Worm (Caenorhabditis elegans) whole organism, midembryonic: ENCODE data around the gene Y43F8B.23.

ENCODE experiments used
- T22C8.4 ChIP-seq: fragments of 200-800 bp; sonication (Bioruptor generic); IDR thresholded peaks from 2 replicates; pipeline ENCODE4 v1.3.6; 2022; ENCODE audit warnings: missing genetic modification characterization, missing compliant biosample characterization
- cog-1 ChIP-seq: sonication (generic microtip); optimal IDR thresholded peaks from 2 replicates; lab custom pipeline; 2016; ENCODE audit warnings: missing genetic modification characterization, missing compliant biosample characterization
- flt-1 ChIP-seq: fragments of 200-800 bp; sonication (Bioruptor generic); IDR thresholded peaks from 2 replicates; pipeline ENCODE4 v1.3.6; 2022; ENCODE audit warnings: missing genetic modification characterization, missing compliant biosample characterization
- klf-2 ChIP-seq: fragments of 200-800 bp; sonication (Bioruptor generic); conservative IDR thresholded peaks from 2 replicates; pipeline ENCODE4 v1.3.6; 2022; ENCODE audit warnings: missing genetic modification reagents, missing genetic modification characterization, missing compliant biosample characterization
- med-1 ChIP-seq: sonication (generic microtip); optimal IDR thresholded peaks from 2 replicates; lab custom pipeline; 2017; ENCODE audit warnings: missing genetic modification characterization, mild to moderate bottlenecking, missing compliant biosample characterization, antibody characterized with exemption, missing genetic modification reagents; ENCODE audit not compliant: insufficient read depth
- ref-1 ChIP-seq: fragments of 200-800 bp; sonication (Bioruptor generic); conservative IDR thresholded peaks from 2 replicates; pipeline ENCODE4 v1.3.6; 2022; ENCODE audit warnings: missing genetic modification reagents, missing genetic modification characterization, missing compliant biosample characterization
- tab-1 ChIP-seq: fragments of 200-800 bp; sonication (Bioruptor generic); IDR thresholded peaks from 2 replicates; pipeline ENCODE4 v1.3.6; 2022; ENCODE audit warnings: missing genetic modification characterization, missing compliant biosample characterization
- ztf-23 ChIP-seq: fragments of 200-800 bp; sonication (Bioruptor generic); IDR thresholded peaks from 2 replicates; pipeline ENCODE4 v1.3.6; 2022; ENCODE audit warnings: missing genetic modification reagents, missing genetic modification characterization, missing compliant biosample characterization
- ztf-29 ChIP-seq: fragments of 200-800 bp; sonication (Bioruptor generic); IDR thresholded peaks from 2 replicates; pipeline ENCODE4 v1.3.6; 2022; ENCODE audit warnings: missing genetic modification reagents, missing genetic modification characterization, missing compliant biosample characterization

Y43F8B.23 gene

DNA sequence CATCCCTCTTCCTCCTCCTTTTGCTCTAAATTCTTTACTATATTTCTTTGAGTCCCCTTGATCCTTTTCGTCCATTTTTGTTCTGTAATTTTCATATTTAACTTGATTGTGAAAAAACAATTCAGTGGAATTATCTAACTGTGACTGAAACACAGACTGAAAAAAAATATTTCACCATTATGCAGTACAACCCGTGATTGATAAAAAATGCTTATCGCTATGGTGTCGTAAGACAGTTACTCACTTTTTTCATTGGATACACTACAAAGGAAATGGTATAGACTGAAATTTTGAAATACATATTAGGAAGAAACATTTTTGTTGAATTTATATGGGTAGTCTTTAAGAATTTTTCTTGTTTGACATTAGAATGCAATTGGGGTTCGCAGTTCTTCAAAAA lies at the start of gene Y43F8B.23:
Y43F8B.23 (minus strand) TSS at position 75 of the 400 bp plus-strand sequence.
- TF ChIP-seq ref-1 (GFP tag; lab: Robert Waterston, UW) (no peak), ztf-29 (GFP tag; lab: Robert Waterston, UW) (no peak), cog-1 (no peak), med-1 (no peak), klf-2 (GFP tag; lab: Robert Waterston, UW) (no peak), ztf-23 (GFP tag; lab: Robert Waterston, UW) (no peak), flt-1 (GFP tag; lab: Robert Waterston, UW) (no peak), T22C8.4 (GFP tag; lab: Robert Waterston, UW) (no peak), tab-1 (GFP tag; lab: Robert Waterston, UW) (no peak)

DNA sequence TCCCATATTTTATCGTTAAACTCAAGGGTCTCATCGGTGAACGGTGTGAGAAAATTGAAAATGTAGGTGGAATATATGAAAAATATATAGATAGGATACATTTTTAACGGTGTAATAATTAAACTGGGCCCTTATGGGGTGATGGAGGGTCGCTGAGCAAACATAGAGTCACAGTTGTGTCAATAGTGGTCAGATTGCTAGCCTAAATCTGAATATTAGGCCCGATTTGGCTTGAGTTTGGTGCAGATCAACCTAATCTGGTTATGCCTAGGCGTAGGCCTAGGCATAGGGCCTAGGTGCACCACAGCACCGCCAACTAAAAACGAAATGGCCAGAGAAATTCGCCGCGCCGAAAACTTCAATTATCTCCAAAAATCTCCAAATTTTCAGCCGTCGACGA lies 46.1 kb upstream of the Y43F8B.23 start, which contains the start of gene phy-4:
phy-4 (minus strand) TSS at position 101 of the 400 bp plus-strand sequence.
- no peak for TF ChIP-seq klf-2 (GFP tag; lab: Robert Waterston, UW)
- TF ChIP-seq ztf-23 (GFP tag; lab: Robert Waterston, UW): no peak
- TF ChIP-seq tab-1 (GFP tag; lab: Robert Waterston, UW): no peak
- TF ChIP-seq cog-1: no peak
- no peak for TF ChIP-seq med-1

DNA sequence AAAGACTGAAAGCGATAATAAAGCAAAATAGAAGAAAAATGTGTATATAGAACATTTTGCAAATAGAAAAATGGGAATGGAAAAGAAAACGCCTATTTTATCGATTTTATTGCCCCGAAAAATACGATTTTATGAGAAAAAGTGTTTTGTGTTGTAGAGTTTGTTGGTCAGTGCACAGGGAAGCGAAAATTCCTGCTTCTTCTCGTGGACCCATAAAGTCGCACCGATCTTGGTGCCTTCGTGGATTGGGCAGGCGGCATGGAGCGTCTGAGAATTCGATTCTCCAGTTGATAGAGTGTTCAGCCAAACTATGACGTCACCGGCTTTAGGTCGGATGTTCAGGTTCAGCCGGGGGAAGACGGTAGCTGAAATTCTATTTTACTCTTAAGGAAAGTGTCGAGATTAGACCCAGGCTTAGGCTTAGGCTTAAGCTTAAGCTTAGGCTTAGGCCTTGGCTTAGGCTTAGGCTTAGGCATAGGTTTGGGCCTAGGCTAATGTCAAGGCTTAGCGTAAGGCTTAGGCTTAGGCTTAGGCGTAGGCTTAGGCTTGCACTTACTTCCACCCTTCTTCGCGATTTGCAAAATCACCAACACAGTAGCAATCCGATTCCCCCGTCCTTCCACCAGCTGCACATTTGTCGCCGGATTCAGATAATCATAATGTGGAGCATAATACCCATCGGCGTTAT lies 45.0 kb upstream of the Y43F8B.23 start, which contains the start of gene Y43F8B.19:
Y43F8B.19 (minus strand) TSS at position 51 of the 688 bp plus-strand sequence.
- TF ChIP-seq ztf-29 (GFP tag; lab: Robert Waterston, UW): peak; percentile 67; the same call in 1 of the 2 replicates
- no peak for TF ChIP-seq med-1

DNA sequence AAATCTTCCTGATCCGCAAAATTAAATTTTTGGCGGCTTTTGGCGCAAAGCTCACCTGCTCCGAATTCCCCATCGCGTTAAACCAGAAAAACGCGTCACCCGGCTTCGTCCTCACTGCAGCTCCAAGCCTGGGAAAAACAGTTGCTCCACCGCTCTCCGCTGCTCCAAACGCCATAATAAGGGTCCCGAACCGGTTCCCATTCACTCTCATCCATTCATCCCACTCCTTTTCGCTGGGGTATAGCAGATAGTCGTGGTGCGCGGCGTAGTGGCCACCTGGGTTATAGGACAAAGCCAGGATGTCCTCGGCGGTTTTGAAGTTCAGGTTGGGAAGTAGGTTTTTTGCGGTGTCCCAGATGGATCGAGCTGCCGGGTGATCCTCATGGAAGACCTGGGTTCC lies 43.5 kb upstream of the Y43F8B.23 start:
- TF ChIP-seq ztf-29 (GFP tag; lab: Robert Waterston, UW): no peak
- TF ChIP-seq med-1: no peak
- no peak for TF ChIP-seq T22C8.4 (GFP tag; lab: Robert Waterston, UW)
- no peak for TF ChIP-seq ref-1 (GFP tag; lab: Robert Waterston, UW)
- TF ChIP-seq klf-2 (GFP tag; lab: Robert Waterston, UW): no peak
- TF ChIP-seq cog-1: no peak
- no peak for TF ChIP-seq ztf-23 (GFP tag; lab: Robert Waterston, UW)
- TF ChIP-seq tab-1 (GFP tag; lab: Robert Waterston, UW): no peak
- TF ChIP-seq flt-1 (GFP tag; lab: Robert Waterston, UW): no peak

DNA sequence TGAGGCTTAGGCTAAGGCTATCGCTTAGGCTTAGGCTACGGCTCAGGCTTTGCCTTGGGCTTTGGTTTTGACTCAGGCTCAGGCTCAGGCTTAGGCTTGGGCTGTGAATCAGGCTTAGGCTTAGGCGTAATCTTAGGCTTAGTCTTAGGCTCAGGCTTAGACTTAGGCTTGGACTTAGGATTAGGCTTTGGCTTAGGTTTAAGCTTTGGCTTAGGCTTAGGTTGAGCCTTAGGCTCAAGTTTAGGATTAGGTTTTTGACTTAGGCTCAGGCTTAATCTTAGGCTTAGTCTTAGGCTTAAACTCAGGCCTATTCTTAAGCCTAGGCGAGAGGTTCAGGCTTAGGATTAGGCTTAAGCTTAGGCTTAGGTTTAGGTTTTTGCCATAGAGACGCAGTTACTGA lies 42.9 kb upstream of the Y43F8B.23 start:
- TF ChIP-seq T22C8.4 (GFP tag; lab: Robert Waterston, UW) (no peak), med-1 (no peak), tab-1 (GFP tag; lab: Robert Waterston, UW) (no peak), ztf-23 (GFP tag; lab: Robert Waterston, UW) (no peak), klf-2 (GFP tag; lab: Robert Waterston, UW) (no peak), ztf-29 (GFP tag; lab: Robert Waterston, UW) (no peak), flt-1 (GFP tag; lab: Robert Waterston, UW) (no peak)

DNA sequence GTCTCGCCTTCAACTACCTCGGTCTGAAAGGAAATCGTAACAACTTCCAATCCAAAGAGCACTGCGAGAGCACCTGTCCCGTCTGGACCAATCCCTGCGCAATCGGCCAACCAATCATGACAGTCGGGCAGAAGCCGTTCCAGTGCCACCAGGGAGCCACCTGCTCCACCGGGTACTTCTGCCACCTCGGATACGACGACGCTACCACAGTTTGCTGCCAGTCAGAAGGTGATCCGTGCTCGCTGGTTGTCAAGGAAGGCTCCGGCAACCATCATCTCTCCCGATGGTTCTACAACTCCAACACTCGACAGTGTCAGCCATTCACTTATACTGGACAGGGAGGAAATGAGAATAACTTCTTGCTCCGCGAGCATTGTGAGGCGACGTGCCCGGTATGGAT lies 41.6 kb upstream of the Y43F8B.23 start:
- TF ChIP-seq ztf-23 (GFP tag; lab: Robert Waterston, UW) (no peak), cog-1 (no peak), ref-1 (GFP tag; lab: Robert Waterston, UW) (no peak), flt-1 (GFP tag; lab: Robert Waterston, UW) (no peak), ztf-29 (GFP tag; lab: Robert Waterston, UW) (no peak), klf-2 (GFP tag; lab: Robert Waterston, UW) (no peak), tab-1 (GFP tag; lab: Robert Waterston, UW) (no peak), T22C8.4 (GFP tag; lab: Robert Waterston, UW) (no peak), med-1 (no peak)

DNA sequence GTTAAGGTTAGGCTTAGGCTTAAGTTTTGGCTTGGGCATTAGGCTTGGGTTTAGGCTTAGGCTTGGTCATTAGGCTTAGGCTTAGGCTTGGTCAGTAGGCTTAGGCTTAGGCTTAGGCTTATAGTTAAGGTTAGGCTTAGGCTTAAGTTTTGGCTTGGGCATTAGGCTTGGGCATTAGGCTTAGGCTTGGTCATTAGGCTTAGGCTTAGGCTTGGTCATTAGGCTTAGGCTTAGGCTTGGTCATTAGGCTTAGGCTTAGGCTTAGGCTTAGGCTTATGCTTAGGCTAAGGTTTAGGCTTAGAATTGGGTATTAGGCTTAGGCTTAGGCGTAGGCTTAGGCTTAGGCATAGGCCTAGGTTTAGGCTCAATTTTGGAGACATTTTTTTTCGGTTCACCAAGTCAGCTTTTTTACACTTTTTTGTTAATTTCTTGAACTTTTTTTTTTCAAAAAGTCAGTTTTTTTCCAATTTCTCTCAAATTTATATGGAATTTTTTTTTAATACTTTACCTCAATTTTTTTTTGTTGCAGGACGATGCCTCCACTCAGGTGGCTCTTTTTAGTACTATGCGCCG lies 35.2 kb upstream of the Y43F8B.23 start, which contains the start of gene Y43F8B.3:
Y43F8B.3 (plus strand) TSS at position 523 of the 573 bp plus-strand sequence.
- TF ChIP-seq ztf-29 (GFP tag; lab: Robert Waterston, UW): peak; percentile 58
- TF ChIP-seq klf-2 (GFP tag; lab: Robert Waterston, UW): no peak
- no peak for TF ChIP-seq med-1
- TF ChIP-seq tab-1 (GFP tag; lab: Robert Waterston, UW): no peak

DNA sequence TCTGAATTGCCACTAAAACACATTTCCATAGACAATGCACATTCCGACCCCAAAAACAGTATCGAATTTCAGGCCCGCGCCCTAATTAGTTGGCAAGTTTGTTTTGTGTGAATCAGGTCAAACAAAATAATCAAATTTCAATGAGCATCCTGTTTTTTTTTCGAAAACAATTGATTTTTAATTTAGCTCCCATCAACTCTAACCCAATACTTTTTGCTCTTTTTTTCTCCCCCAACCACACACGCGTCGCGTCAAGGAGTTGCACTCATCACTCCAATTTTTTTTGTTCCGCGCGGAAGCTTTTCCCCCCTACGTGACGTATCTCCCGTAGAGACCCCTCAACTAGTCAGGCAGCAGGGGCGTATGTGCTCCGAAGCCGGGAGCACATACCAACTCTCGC lies 33.9 kb upstream of the Y43F8B.23 start:
- TF ChIP-seq tab-1 (GFP tag; lab: Robert Waterston, UW) (no peak), T22C8.4 (GFP tag; lab: Robert Waterston, UW) (no peak), cog-1 (no peak), ztf-23 (GFP tag; lab: Robert Waterston, UW) (no peak), ztf-29 (GFP tag; lab: Robert Waterston, UW) (no peak), ref-1 (GFP tag; lab: Robert Waterston, UW) (no peak), med-1 (no peak), flt-1 (GFP tag; lab: Robert Waterston, UW) (no peak), klf-2 (GFP tag; lab: Robert Waterston, UW) (no peak)

DNA sequence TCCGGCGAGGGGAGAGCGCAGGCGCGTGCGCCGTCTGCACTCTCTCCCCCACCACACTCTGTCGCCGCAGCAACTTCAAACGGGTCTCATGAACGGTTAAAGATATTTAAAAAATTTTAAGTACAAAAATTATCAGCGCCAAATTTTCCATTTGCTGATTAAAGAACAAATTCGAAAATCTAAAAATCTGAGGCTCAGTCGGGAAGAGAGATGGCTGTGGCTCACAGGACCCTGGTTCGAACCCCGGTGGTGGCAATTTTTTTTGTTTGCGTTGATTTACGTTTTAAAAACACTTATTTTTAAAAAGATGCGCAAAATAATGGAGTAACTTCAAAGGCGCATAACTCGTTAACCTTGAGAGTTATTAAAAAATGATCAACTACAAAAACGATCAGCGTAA lies 29.6 kb upstream of the Y43F8B.23 start:
- TF ChIP-seq klf-2 (GFP tag; lab: Robert Waterston, UW) (no peak), med-1 (no peak), flt-1 (GFP tag; lab: Robert Waterston, UW) (no peak), ztf-23 (GFP tag; lab: Robert Waterston, UW) (no peak), cog-1 (no peak), ref-1 (GFP tag; lab: Robert Waterston, UW) (no peak), tab-1 (GFP tag; lab: Robert Waterston, UW) (no peak), ztf-29 (GFP tag; lab: Robert Waterston, UW) (no peak), T22C8.4 (GFP tag; lab: Robert Waterston, UW) (no peak)

DNA sequence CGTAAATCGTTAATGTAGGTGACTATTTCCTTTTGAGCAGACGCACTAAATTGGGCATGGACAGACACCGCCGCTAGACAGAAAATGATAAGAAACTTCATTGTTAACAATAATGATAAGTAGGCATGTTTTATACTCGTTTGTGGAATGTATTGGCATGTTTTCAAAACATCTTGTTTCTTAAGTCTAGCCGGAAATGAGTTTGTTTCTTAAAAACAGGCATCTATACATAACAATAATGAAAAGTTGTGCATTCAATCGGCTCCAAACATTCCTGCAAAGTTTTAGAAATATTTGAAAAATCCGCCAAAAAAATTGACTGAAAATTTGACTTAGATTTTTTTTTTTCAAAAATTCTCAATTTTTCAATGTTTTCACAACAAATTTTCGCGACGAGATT lies 28.1 kb upstream of the Y43F8B.23 start, which contains the start of gene scl-21:
scl-21 (minus strand) TSS at position 101 of the 400 bp plus-strand sequence.
- TF ChIP-seq med-1: no peak
- no peak for TF ChIP-seq ztf-23 (GFP tag; lab: Robert Waterston, UW)
- no peak for TF ChIP-seq T22C8.4 (GFP tag; lab: Robert Waterston, UW)
- no peak for TF ChIP-seq klf-2 (GFP tag; lab: Robert Waterston, UW)
- TF ChIP-seq cog-1: no peak
- TF ChIP-seq tab-1 (GFP tag; lab: Robert Waterston, UW): no peak
- no peak for TF ChIP-seq ztf-29 (GFP tag; lab: Robert Waterston, UW)
- TF ChIP-seq flt-1 (GFP tag; lab: Robert Waterston, UW): no peak
- TF ChIP-seq ref-1 (GFP tag; lab: Robert Waterston, UW): no peak
